Fruit fly (Drosophila melanogaster) whole organism, pupa: ENCODE results near the gene CG31371.

Experiments used
- CG15710 ChIP-seq: fragments of 200-800 bp; sonication (Bioruptor generic); optimal IDR thresholded peaks from 2 replicates; lab custom pipeline; 2018; ENCODE audit warnings: missing biosample characterization, mild to moderate bottlenecking, missing genetic modification characterization, moderate library complexity
- D1 ChIP-seq: fragments of 200-800 bp; sonication (Bioruptor generic); optimal IDR thresholded peaks from 2 replicates; lab custom pipeline; 2018; ENCODE audit warnings: missing biosample characterization, mild to moderate bottlenecking, missing genetic modification characterization, moderate library complexity
- Ets98B ChIP-seq: fragments of 200-800 bp; sonication (Bioruptor generic); IDR thresholded peaks from 2 replicates; pipeline ENCODE4 v1.3.6; 2022; ENCODE audit warnings: missing biosample characterization, missing genetic modification characterization
- rn ChIP-seq: fragments of 200-800 bp; sonication (Bioruptor generic); IDR thresholded peaks from 2 replicates; pipeline ENCODE4 v1.3.6; 2022; ENCODE audit warnings: missing biosample characterization, missing genetic modification characterization

DNA sequence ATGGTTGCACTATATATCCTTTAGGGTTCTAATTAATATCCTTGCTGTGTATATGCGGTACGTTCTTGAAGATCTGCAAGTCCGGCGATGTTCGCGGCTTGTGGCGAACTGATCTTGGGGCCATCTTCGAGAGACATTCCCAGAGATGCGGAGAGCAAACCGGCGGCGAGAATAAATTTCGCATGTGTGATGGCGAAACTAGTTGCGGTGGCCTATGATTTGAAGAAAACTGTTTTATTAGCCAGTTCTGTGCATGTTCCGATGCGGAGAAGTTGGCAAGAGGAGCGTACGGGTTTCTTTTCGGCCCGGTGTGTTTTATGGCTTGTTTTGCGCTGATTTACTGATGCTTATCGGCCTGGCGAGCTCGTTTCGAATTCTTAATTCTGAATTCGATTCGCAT, 3.1 kb downstream of the CG31371 start, which contains the start of gene PH4alphaNE1:
- no peak for TF ChIP-seq Ets98B (GFP tag; lab: Robert Waterston, UW)
- TF ChIP-seq D1 (tag; lab: Kevin White, UChicago): no peak
- no peak for TF ChIP-seq rn (GFP tag; lab: Robert Waterston, UW)
- TF ChIP-seq CG15710 (tag; lab: Kevin White, UChicago): no peak
